Worm (Caenorhabditis elegans): ENCODE measurements around the gene T01G1.4.

- TF ChIP-seq lin-11 (tag; optimal IDR thresholded peaks at IDR 0.05) (no peak), ZK546.5 (tag; optimal IDR thresholded peaks at IDR 0.05) (no peak), unc-62 (GFP tag; optimal IDR thresholded peaks at IDR 0.05) (no peak)
These were observed at the start of gene T01G1.4 for ce11 chrIV:11361409-11361808.

Measured in whole organism, L2 larva.